Worm (Caenorhabditis elegans): ENCODE results near the gene K05F1.1.
"Not testable (repeated sequence)": the region's sequence is repeated elsewhere in the genome, so short reads cannot be mapped to it uniquely, and the experiment has no call there.

K05F1.1 gene

ce11 chrII:5794195-5794594, 7.0 kb upstream of the K05F1.1 start, which contains the start of gene acdh-8:
TSS of gene acdh-8 (plus strand) at chrII:5794495.
- no peak for TF ChIP-seq unc-62 (GFP tag; optimal IDR thresholded peaks at IDR 0.05)

DNA sequence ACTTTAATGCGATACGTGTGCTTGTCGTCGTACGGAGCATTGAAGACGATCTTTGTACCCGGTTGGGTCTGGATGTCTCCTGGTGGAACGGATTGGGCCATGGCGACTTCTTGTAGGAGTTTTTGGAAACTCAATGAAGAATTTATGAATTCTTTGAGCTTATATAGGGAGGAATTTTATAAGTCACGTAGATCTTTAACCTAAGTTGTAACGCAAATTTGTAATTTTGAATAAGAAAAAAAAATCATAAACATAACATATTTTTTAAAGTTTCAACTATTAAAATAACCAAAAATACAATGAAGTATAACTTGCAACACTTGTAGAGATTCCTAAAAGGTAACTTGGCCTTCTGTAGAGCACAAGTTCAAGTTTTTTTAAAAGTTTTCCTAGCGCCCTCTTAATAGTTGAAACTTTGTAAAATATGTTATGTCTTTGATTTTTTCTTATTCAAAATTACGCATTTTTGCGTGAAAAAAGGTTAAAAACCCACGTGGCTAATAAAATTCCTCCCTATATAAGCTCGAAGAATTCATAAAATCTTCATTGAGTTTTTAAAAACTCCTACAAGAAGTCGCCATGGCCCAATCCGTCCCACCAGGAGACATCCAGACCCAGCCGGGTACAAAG, 3.7 kb upstream of the K05F1.1 start, which contains the start of the genes msp-63 and msp-142:
Gene msp-63 (minus strand): TSS at position 101 of the 630 bp plus-strand sequence.
Gene msp-142 (plus strand): TSS at position 580 of the 630 bp plus-strand sequence.
- TF ChIP-seq unc-62 (GFP tag; optimal IDR thresholded peaks at IDR 0.05), result no peak

- TF ChIP-seq unc-62 (GFP tag; optimal IDR thresholded peaks at IDR 0.05), result no peak
Measured at ce11 chrII:5799553-5799952, 1.6 kb upstream of the K05F1.1 start, which contains the start of gene K05F1.8. TSS of gene K05F1.8 (minus strand) at chrII:5799653.

DNA sequence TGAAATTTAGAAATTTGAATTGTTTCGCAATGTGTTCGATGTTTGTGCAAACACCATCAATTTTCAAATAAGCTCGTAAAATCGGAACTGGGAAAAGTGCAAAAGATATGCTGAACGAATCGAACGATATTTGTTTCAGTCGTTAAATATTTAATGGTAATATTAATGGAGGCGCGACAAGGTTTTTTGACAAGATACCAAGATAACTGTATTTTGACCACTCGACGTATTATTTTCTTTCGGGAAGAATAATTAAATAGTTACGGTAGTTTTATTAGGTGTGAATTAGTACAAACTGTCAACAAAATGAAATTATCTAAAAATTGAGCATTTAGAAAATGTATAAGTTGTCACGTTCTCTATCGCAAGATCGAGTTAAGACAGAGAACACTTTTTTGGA, 3.1 kb downstream of the K05F1.1 start:
- TF ChIP-seq unc-62 (GFP tag; optimal IDR thresholded peaks at IDR 0.05), result no peak

ce11 chrII:5805303-5805702, 4.1 kb downstream of the K05F1.1 start, which contains the start of gene K05F1.10:
TSS of gene K05F1.10 (minus strand) at chrII:5805473.
- no peak for TF ChIP-seq unc-62 (GFP tag; optimal IDR thresholded peaks at IDR 0.05)

- TF ChIP-seq unc-62 (GFP tag; optimal IDR thresholded peaks at IDR 0.05), result no peak
Measured at ce11 chrII:5806563-5806962, 5.4 kb downstream of the K05F1.1 start.

DNA sequence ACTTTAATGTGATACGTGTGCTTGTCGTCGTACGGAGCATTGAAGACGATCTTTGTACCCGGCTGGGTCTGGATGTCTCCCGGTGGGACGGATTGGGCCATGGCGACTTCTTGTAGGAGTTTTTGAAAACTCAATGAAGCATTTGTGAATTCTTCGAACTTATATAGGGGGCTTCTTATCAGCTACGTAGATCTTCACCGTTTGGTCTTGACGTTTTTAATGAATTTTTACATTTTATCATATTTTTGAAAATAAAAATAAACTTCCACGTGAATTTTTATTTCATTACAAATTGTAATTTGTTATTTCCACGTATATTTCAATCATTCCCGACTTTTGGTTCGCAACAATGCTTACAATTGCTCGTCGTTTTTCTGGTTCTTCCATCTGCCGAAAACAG, 9.0 kb downstream of the K05F1.1 start, which contains the start of the genes msp-64 and ZK1248.5:
Gene msp-64 (minus strand): TSS at position 101 of the 400 bp plus-strand sequence.
Gene ZK1248.5 (plus strand): TSS at position 285 of the 400 bp plus-strand sequence.
- TF ChIP-seq unc-62 (GFP tag; optimal IDR thresholded peaks at IDR 0.05), result no peak

DNA sequence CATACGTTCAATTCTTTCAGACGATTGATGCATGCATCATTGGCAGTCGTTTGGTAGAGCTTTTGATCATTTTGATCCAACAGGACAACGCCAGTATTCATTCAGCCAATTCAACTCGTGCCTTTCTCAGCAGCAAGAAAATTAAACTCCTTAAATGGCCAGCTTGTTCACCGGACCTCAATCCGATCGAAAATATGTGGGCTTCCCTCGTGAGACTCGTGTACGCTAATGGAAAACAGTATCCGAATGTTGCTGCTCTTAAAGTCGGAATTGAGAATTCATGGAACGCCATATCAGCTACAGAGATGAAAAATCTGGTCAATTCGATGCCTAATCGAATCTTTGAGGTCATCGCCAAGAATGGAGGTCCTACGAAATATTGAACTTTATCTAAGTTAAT, 14.2 kb downstream of the K05F1.1 start, which contains the start of gene wago-5:
Gene wago-5 (minus strand): TSS at position 101 of the 400 bp plus-strand sequence.
- not testable (repeated sequence) for TF ChIP-seq unc-62 (GFP tag; optimal IDR thresholded peaks at IDR 0.05)

DNA sequence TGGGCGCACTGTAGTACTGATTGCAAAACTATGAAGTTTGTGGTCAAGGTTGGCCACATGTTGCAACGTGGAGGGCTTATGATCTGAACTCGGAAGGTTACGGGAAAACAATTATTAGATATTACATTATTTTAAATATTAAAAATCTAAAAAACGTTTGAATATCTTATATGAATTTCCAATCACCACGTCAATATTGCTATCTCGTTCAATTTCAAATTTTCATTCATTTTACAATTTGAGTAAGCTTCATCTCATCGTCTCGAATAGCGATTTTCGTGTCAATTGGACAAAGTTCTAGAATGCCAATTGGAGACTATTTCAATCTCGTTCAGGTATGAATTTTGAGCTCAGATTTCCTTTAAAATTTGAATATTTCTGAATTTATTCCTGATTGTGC, 15.2 kb downstream of the K05F1.1 start, which contains the start of gene ZK1248.20:
Gene ZK1248.20 (plus strand): TSS at position 301 of the 400 bp plus-strand sequence.
- no peak for TF ChIP-seq unc-62 (GFP tag; optimal IDR thresholded peaks at IDR 0.05)

DNA sequence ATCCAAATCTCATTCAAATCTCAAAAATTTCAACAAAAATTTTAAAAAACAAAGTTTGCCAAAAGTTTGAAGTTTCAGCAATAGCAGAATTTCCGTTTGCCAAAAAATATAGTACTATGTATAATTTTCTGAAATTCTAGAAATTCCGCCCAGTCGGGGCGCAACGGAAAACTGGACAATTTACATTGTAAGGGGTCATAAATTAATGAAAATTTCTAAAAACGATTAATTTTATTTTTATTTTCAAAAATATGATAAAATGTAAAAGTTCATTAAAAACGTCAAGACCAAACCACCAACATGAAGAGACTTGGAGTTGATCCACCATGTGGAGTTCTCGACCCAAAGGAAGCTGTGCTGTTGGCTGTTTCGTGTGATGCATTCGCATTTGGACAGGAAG, 17.1 kb downstream of the K05F1.1 start, which contains the start of gene ZK1248.4:
Gene ZK1248.4 (plus strand): TSS at position 301 of the 400 bp plus-strand sequence.
- no peak for TF ChIP-seq unc-62 (GFP tag; optimal IDR thresholded peaks at IDR 0.05)

DNA sequence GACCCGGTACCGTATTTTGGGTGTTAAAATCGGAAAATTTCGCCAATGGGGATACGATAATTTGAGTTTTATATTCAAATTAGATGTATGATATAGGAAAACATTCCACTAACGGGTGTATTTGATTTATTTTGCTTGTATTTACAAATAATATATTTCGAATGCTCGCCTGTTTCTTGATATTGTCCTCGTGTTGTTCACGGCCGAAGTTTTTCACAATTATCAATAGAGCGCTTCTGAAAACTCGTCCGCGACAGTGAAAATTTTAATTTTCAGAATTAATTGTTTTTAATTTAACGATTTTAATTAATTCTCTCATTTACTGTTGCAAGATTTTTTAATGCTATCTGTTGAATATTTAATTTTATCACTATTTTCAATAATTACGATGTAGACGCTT, 18.5 kb downstream of the K05F1.1 start:
- TF ChIP-seq unc-62 (GFP tag; optimal IDR thresholded peaks at IDR 0.05), result no peak

DNA sequence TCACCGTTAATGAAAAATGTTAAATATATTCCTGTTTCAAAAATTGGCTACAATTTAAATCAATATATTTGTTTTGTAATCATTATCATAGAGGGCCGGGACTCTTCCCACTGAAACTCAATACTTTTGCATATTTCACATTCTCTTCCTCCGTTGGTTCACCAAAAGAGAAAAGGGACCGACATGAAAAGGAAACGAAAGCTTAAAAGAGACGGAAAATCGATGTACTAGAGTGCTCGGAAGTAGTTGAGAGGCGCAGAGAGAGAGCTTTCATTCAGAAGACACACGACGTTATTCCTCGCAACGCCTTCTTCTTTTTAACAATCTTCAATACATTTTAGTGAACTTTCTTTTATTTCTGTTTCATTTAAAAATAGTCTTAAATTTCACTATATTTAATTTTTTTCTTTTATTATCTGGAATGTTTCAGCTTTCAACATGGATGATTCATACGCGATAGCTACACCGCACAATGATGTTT, 19.1 kb downstream of the K05F1.1 start, which contains the start of gene ehs-1:
Gene ehs-1 (plus strand): TSS at position 431 of the 481 bp plus-strand sequence.
- no peak for TF ChIP-seq unc-62 (GFP tag; optimal IDR thresholded peaks at IDR 0.05)

ce11 chrII:5827364-5827763, 26.2 kb downstream of the K05F1.1 start, which contains the start of gene tbc-2:
TSS of gene tbc-2 (minus strand) at chrII:5827443.
- TF ChIP-seq unc-62 (GFP tag; optimal IDR thresholded peaks at IDR 0.05), result no peak

DNA sequence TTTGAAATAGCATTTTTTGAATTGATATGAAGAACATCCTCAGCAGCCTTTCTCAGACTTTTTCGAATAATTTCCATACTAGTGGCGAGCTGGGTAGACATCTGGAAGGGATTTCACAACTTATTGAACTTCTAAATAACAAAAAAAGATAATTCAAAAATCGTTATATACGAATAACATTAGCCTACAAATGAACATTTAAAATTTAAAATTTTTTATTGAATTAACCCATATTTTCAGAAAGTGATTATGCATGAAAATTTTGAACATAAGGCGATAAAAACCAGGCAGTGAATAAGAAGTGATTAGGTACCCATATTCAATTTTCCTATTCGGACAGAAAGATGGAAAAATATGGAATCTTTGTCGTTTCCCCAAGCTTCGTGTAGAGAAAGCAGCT, 27.3 kb downstream of the K05F1.1 start, which contains the start of gene ZK1248.11:
Gene ZK1248.11 (minus strand): TSS at position 101 of the 400 bp plus-strand sequence.
- no peak for TF ChIP-seq unc-62 (GFP tag; optimal IDR thresholded peaks at IDR 0.05)

DNA sequence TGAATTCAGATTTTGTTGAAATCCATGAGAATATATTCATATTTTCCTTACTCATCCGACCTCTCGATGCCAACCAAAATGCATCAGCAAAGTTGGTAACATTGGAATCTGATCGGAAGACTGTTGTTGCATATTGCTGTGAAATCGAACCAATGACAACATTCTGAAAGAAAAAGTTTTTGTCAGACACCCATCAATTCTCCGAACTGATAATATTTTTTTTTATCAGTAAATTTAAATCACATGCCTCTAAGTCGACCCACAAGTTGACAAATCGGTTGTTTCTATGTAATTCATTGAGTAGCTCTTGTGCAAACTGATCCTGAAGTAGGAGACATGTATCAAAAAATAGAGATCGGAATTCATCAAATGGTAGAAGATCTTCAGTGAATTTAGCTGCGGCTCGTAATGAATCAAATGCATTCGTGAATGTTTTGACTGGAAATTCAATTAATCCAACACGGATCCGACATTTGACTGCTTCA, 28.8 kb downstream of the K05F1.1 start, which contains the start of gene col-74:
Gene col-74 (plus strand): TSS at position 435 of the 485 bp plus-strand sequence.
- TF ChIP-seq unc-62 (GFP tag; optimal IDR thresholded peaks at IDR 0.05), result no peak

- no peak for TF ChIP-seq unc-62 (GFP tag; optimal IDR thresholded peaks at IDR 0.05)
Measured at ce11 chrII:5831373-5831772, 30.2 kb downstream of the K05F1.1 start.
